Worm (Caenorhabditis elegans): ENCODE measurements around the gene col-85.

col-85 gene

ce11 chrII:12516313-12516712 lies 21.4 kb upstream of the col-85 start, which contains the start of gene srh-61:
srh-61 (minus strand) TSS chrII:12516413.
- TF ChIP-seq F37D6.2 (tag; optimal IDR thresholded peaks at IDR 0.05) (no peak), nhr-42 (GFP tag; IDR thresholded peaks at IDR 0.05) (no peak), egl-43 (GFP tag; IDR thresholded peaks at IDR 0.05) (no peak), mes-2 (tag; optimal IDR thresholded peaks at IDR 0.05; ENCODE audit: poor library complexity, severe bottlenecking) (no peak), unc-62 (GFP tag; optimal IDR thresholded peaks at IDR 0.05 in 1 of 2) (peak in 1 of 2 experiments; percentile 49), unc-62 (tag; optimal IDR thresholded peaks at IDR 0.05) (no peak)

ce11 chrII:12514620-12515019 lies 19.7 kb upstream of the col-85 start, which contains the start of gene srh-69:
srh-69 (minus strand) TSS chrII:12514720.
- TF ChIP-seq mep-1 (tag; optimal IDR thresholded peaks at IDR 0.05) (no peak), Y5F2A.4 (GFP tag; optimal IDR thresholded peaks at IDR 0.05) (no peak), arid-1 (GFP tag; conservative IDR thresholded peaks at IDR 0.05) (no peak), dmd-6 (GFP tag; IDR thresholded peaks at IDR 0.05) (no peak), zfp-3 (GFP tag; conservative IDR thresholded peaks at IDR 0.05) (no peak), dmd-9 (GFP tag; IDR thresholded peaks at IDR 0.05) (no peak), ceh-62 (tag; optimal IDR thresholded peaks at IDR 0.05) (no peak), spr-1 (tag; optimal IDR thresholded peaks at IDR 0.05) (no peak), ceh-28 (tag; optimal IDR thresholded peaks at IDR 0.05) (no peak), nhr-11 (tag; optimal IDR thresholded peaks at IDR 0.05) (no peak), mxl-3 (GFP tag; optimal IDR thresholded peaks at IDR 0.05) (no peak), F49E8.2 (tag; optimal IDR thresholded peaks at IDR 0.05; ENCODE audit: borderline replicate concordance) (no peak), zag-1 (tag; optimal IDR thresholded peaks at IDR 0.05) (no peak), ceh-82 (tag; optimal IDR thresholded peaks at IDR 0.05) (no peak)

DNA sequence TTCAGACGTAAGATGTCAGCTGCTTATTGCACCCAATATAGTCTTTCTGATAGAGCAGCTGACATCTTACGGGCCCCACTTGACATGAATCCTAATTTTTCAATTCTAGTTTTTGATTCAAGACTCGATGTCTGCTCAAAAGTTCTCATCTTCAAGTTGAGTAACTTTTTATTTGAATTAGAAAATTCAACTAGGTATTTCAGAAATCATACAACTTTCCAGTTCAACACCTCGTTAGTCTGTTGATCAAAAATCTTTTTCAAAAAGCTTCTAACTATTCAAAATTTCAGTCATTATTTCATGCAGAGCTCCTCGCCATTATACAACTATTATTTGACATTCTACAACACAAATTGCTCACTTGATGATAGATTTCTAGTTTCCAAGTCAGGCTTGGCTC lies 17.0 kb upstream of the col-85 start, which contains the start of gene srh-73:
srh-73 (plus strand) TSS at position 301 of the 400 bp plus-strand sequence.
- TF ChIP-seq nhr-237 (tag; optimal IDR thresholded peaks at IDR 0.05) (no peak), pha-4 (GFP tag; IDR thresholded peaks at IDR 0.05) (no peak), pha-4 (tag; optimal IDR thresholded peaks at IDR 0.05) (no peak), dmd-6 (GFP tag; IDR thresholded peaks at IDR 0.05) (no peak)

ce11 chrII:12508650-12509049 lies 13.8 kb upstream of the col-85 start, which contains the start of gene srh-67:
srh-67 (plus strand) TSS chrII:12508950.
- TF ChIP-seq unc-62 (GFP tag; optimal IDR thresholded peaks at IDR 0.05 in 1 of 2) (no peak), unc-62 (tag; optimal IDR thresholded peaks at IDR 0.05) (no peak), zfp-2 (tag; optimal IDR thresholded peaks at IDR 0.05) (no peak), ceh-32 (tag; optimal IDR thresholded peaks at IDR 0.05; ENCODE audit: poor library complexity) (no peak)

DNA sequence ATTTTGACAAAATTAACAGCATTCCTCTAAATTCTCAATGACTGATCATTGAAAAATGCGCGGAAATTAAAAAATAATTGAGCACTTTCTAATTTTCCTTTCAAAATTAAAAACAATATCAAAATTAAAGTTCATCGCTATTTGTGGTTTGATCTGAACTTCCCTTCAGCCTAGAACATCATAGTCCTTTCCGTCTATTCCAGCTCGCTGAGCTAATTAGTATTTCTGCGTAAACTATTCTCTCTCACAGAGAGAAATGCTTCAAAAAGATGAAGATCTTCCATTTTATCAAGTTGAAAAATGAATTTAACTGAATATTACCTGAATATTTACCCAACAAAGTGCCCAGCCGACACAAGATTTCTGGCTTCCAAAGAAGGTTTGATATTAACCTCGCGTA lies 12.1 kb upstream of the col-85 start, which contains the start of gene srh-68:
srh-68 (plus strand) TSS at position 301 of the 400 bp plus-strand sequence.
- TF ChIP-seq hmg-1.1 (GFP tag; IDR thresholded peaks at IDR 0.05) (no peak), D1046.2 (GFP tag; IDR thresholded peaks at IDR 0.05) (no peak), ctbp-1 (GFP tag; IDR thresholded peaks at IDR 0.05) (no peak), nhr-77 (tag; optimal IDR thresholded peaks at IDR 0.05) (no peak), F37D6.2 (tag; optimal IDR thresholded peaks at IDR 0.05) (no peak), daf-8 (GFP tag; IDR thresholded peaks at IDR 0.05) (no peak), unc-62 (GFP tag; optimal IDR thresholded peaks at IDR 0.05 in 1 of 2) (no peak), unc-62 (tag; optimal IDR thresholded peaks at IDR 0.05) (no peak), pqm-1 (tag; optimal IDR thresholded peaks at IDR 0.05) (no peak), set-16 (GFP tag; IDR thresholded peaks at IDR 0.05) (no peak), rbr-2 (tag; optimal IDR thresholded peaks at IDR 0.05) (no peak), mxl-3 (GFP tag; optimal IDR thresholded peaks at IDR 0.05) (no peak), nhr-25 (tag; optimal IDR thresholded peaks at IDR 0.05; ENCODE audit: borderline replicate concordance, insufficient read depth) (no peak), nhr-42 (GFP tag; IDR thresholded peaks at IDR 0.05) (no peak), ceh-82 (tag; optimal IDR thresholded peaks at IDR 0.05) (no peak)

Data from whole organism, L4 larva.